Fruit fly (Drosophila melanogaster) whole organism, embryonic: ENCODE results near the gene CG46458.
A peak's percentile ranks its signal among the peaks of the same experiment; 100 is the strongest.

Experiments used
- Antp ChIP-seq: fragments of 200-800 bp; sonication (Bioruptor generic); optimal IDR thresholded peaks from 3 replicates; lab custom pipeline; 2016; ENCODE audit warnings: missing biosample characterization, missing genetic modification characterization
- Bdp1 ChIP-seq: fragments of 200-800 bp; sonication (Bioruptor generic); optimal IDR thresholded peaks from 3 replicates; lab custom pipeline; 2016; ENCODE audit warnings: missing biosample characterization, missing genetic modification characterization
- Bgb ChIP-seq: fragments of 200-800 bp; sonication (Bioruptor generic); IDR thresholded peaks from 2 replicates; pipeline ENCODE4 v1.3.6; 2022; ENCODE audit warnings: missing biosample characterization, missing genetic modification characterization; ENCODE audit not compliant: partially characterized antibody
- Blimp-1 ChIP-seq: fragments of 200-800 bp; sonication (Bioruptor generic); optimal IDR thresholded peaks from 3 replicates; lab custom pipeline; 2018; ENCODE audit warnings: missing biosample characterization, missing genetic modification characterization, mild to moderate bottlenecking, moderate library complexity, missing genetic modification reagents
- CG10979 ChIP-seq: fragments of 200-800 bp; sonication (Bioruptor generic); optimal IDR thresholded peaks from 2 replicates; lab custom pipeline; 2018; ENCODE audit warnings: missing biosample characterization, mild to moderate bottlenecking, missing genetic modification characterization, moderate library complexity
- CG11696 ChIP-seq: fragments of 200-800 bp; sonication (Bioruptor generic); IDR thresholded peaks from 2 replicates; pipeline ENCODE4 v1.3.6; 2022; ENCODE audit warnings: missing biosample characterization, missing genetic modification characterization
- CG11723 ChIP-seq: fragments of 200-800 bp; sonication (Bioruptor generic); optimal IDR thresholded peaks from 2 replicates; lab custom pipeline; 2017; ENCODE audit warnings: missing biosample characterization, mild to moderate bottlenecking, missing genetic modification characterization
- CG1233 ChIP-seq: fragments of 200-800 bp; sonication (Bioruptor generic); optimal IDR thresholded peaks from 4 replicates; lab custom pipeline; 2018; ENCODE audit warnings: missing biosample characterization, mild to moderate bottlenecking, missing genetic modification characterization
- CG13123 ChIP-seq: fragments of 200-800 bp; sonication (Bioruptor generic); optimal IDR thresholded peaks from 2 replicates; lab custom pipeline; 2016; ENCODE audit warnings: missing biosample characterization, missing genetic modification characterization
- CG13287 ChIP-seq: fragments of 200-800 bp; sonication (Bioruptor generic); IDR thresholded peaks from 2 replicates; pipeline ENCODE4 v1.3.6; 2022; ENCODE audit warnings: missing biosample characterization, missing genetic modification characterization; ENCODE audit not compliant: partially characterized antibody
- CG14860 ChIP-seq: fragments of 200-800 bp; sonication (Bioruptor generic); IDR thresholded peaks from 3 replicates; pipeline ENCODE4 v1.3.6; 2022; ENCODE audit warnings: missing biosample characterization, missing genetic modification characterization; ENCODE audit not compliant: partially characterized antibody
- CG15073 ChIP-seq: fragments of 200-800 bp; sonication (Bioruptor generic); optimal IDR thresholded peaks from 2 replicates; lab custom pipeline; 2016; ENCODE audit warnings: missing biosample characterization, missing genetic modification characterization
- CG1602 ChIP-seq: fragments of 200-800 bp; sonication (Bioruptor generic); optimal IDR thresholded peaks from 3 replicates; lab custom pipeline; 2016; ENCODE audit warnings: missing biosample characterization, missing genetic modification characterization
- CG16815 ChIP-seq: fragments of 200-800 bp; sonication (Bioruptor generic); optimal IDR thresholded peaks from 3 replicates; lab custom pipeline; 2017; ENCODE audit warnings: missing biosample characterization, mild to moderate bottlenecking, missing genetic modification characterization
- CG1792 ChIP-seq: fragments of 200-800 bp; sonication (Bioruptor generic); optimal IDR thresholded peaks from 2 replicates; lab custom pipeline; 2016; ENCODE audit warnings: missing biosample characterization, missing genetic modification characterization
- CG18262 ChIP-seq: fragments of 200-800 bp; optimal IDR thresholded peaks from 3 replicates; lab custom pipeline; 2019; ENCODE audit warnings: missing biosample characterization, mild to moderate bottlenecking, missing genetic modification characterization, moderate library complexity
- CG2712 ChIP-seq: fragments of 200-800 bp; optimal IDR thresholded peaks from 3 replicates; lab custom pipeline; 2019; ENCODE audit warnings: missing biosample characterization, mild to moderate bottlenecking, missing genetic modification characterization, moderate library complexity
- CG2889 ChIP-seq: fragments of 200-800 bp; sonication (Bioruptor generic); IDR thresholded peaks from 3 replicates; pipeline ENCODE4 v1.3.6; 2022; ENCODE audit warnings: missing biosample characterization, missing genetic modification characterization
- CG31224 ChIP-seq: fragments of 200-800 bp; sonication (Bioruptor generic); IDR thresholded peaks from 2 replicates; pipeline ENCODE4 v1.3.6; 2022; ENCODE audit warnings: missing biosample characterization, missing genetic modification characterization
- CG31365 ChIP-seq: fragments of 200-800 bp; sonication (Bioruptor generic); optimal IDR thresholded peaks from 2 replicates; lab custom pipeline; 2018; ENCODE audit warnings: missing biosample characterization, mild to moderate bottlenecking, missing genetic modification characterization
- CG32767 ChIP-seq: fragments of 200-800 bp; sonication (Bioruptor generic); IDR thresholded peaks from 2 replicates; pipeline ENCODE4 v1.3.6; 2022; ENCODE audit warnings: missing biosample characterization, missing genetic modification characterization
- CG4360 ChIP-seq: fragments of 200-800 bp; sonication (Bioruptor generic); IDR thresholded peaks from 2 replicates; pipeline ENCODE4 v1.3.6; 2022; ENCODE audit warnings: missing biosample characterization, missing genetic modification characterization
- CG43689 ChIP-seq: fragments of 200-800 bp; sonication (Bioruptor generic); IDR thresholded peaks from 2 replicates; pipeline ENCODE4 v1.3.6; 2022; ENCODE audit warnings: missing biosample characterization, missing genetic modification characterization
- CG8290 ChIP-seq, 3 experiments: fragments of 200-800 bp; sonication (Bioruptor generic); optimal IDR thresholded peaks; 2 replicates each; lab custom pipeline; 2016 to 2019; ENCODE audit warnings: missing biosample characterization in 3 of 3, missing genetic modification characterization in 3 of 3, mild to moderate bottlenecking in 2 of 3, moderate library complexity in 1 of 3
- CG8478 ChIP-seq: fragments of >200 bp; optimal IDR thresholded peaks from 2 replicates; lab custom pipeline; 2018
- Doc3 ChIP-seq: fragments of 200-800 bp; sonication (Bioruptor generic); IDR thresholded peaks from 3 replicates; pipeline ENCODE4 v1.3.6; 2022; ENCODE audit warnings: missing biosample characterization, missing genetic modification characterization; ENCODE audit not compliant: partially characterized antibody
- Dp ChIP-seq: fragments of 200-800 bp; sonication (Bioruptor generic); optimal IDR thresholded peaks from 2 replicates; lab custom pipeline; 2018; ENCODE audit warnings: missing biosample characterization, mild to moderate bottlenecking, missing genetic modification characterization, moderate library complexity
- H2.0 ChIP-seq: fragments of 200-800 bp; sonication (Bioruptor generic); IDR thresholded peaks from 2 replicates; pipeline ENCODE4 v1.3.6; 2022; ENCODE audit warnings: missing biosample characterization, missing genetic modification characterization
- HLH4C ChIP-seq: fragments of 200-800 bp; sonication (Bioruptor generic); IDR thresholded peaks from 3 replicates; pipeline ENCODE4 v1.3.6; 2022; ENCODE audit warnings: missing biosample characterization, missing genetic modification characterization; ENCODE audit not compliant: partially characterized antibody
- HmgD ChIP-seq: fragments of 200-800 bp; sonication (Bioruptor generic); optimal IDR thresholded peaks from 3 replicates; lab custom pipeline; 2016; ENCODE audit warnings: missing biosample characterization, missing genetic modification characterization
- NC2α ChIP-seq: fragments of 200-800 bp; sonication (Bioruptor generic); optimal IDR thresholded peaks from 2 replicates; lab custom pipeline; 2016; ENCODE audit warnings: missing biosample characterization, missing genetic modification characterization
- Optix ChIP-seq: fragments of 200-800 bp; sonication (Bioruptor generic); IDR thresholded peaks from 3 replicates; pipeline ENCODE4 v1.3.6; 2022; ENCODE audit warnings: missing biosample characterization, missing genetic modification characterization
- Rfx ChIP-seq: fragments of 200-800 bp; sonication (Bioruptor generic); IDR thresholded peaks from 2 replicates; pipeline ENCODE4 v1.3.6; 2022; ENCODE audit warnings: missing biosample characterization, missing genetic modification characterization
- Rx ChIP-seq: fragments of 200-800 bp; sonication (Bioruptor generic); IDR thresholded peaks from 2 replicates; pipeline ENCODE4 v1.3.6; 2022; ENCODE audit warnings: missing biosample characterization, missing genetic modification characterization
- cwo ChIP-seq: fragments of 200-800 bp; sonication (Bioruptor generic); optimal IDR thresholded peaks from 3 replicates; lab custom pipeline; 2017; ENCODE audit warnings: missing biosample characterization, missing genetic modification characterization, mild to moderate bottlenecking, moderate library complexity, missing genetic modification reagents
- da ChIP-seq: fragments of 200-800 bp; sonication (Bioruptor generic); optimal IDR thresholded peaks from 2 replicates; lab custom pipeline; 2016; ENCODE audit warnings: missing biosample characterization, missing genetic modification characterization
- dpn ChIP-seq, 2 experiments: fragments of 200-800 bp; sonication (Bioruptor generic); optimal IDR thresholded peaks; 3 replicates each; lab custom pipeline; 2016; ENCODE audit warnings: missing biosample characterization in 2 of 2, missing genetic modification characterization in 2 of 2
- fd64A ChIP-seq: fragments of 200-800 bp; sonication (Bioruptor generic); optimal IDR thresholded peaks from 3 replicates; lab custom pipeline; 2018; ENCODE audit warnings: missing biosample characterization, mild to moderate bottlenecking, missing genetic modification characterization
- fd96Cb ChIP-seq: fragments of 200-800 bp; sonication (Bioruptor generic); optimal IDR thresholded peaks from 2 replicates; lab custom pipeline; 2018; ENCODE audit warnings: missing biosample characterization, mild to moderate bottlenecking, missing genetic modification characterization, moderate library complexity
- fru ChIP-seq: fragments of >200 bp; optimal IDR thresholded peaks from 2 replicates; lab custom pipeline; 2017
- gsb ChIP-seq: fragments of 200-800 bp; sonication (Bioruptor generic); IDR thresholded peaks from 2 replicates; pipeline ENCODE4 v1.3.6; 2022; ENCODE audit warnings: missing biosample characterization, missing genetic modification characterization
- gt ChIP-seq: fragments of 200-800 bp; sonication (Bioruptor generic); IDR thresholded peaks from 2 replicates; pipeline ENCODE4 v1.3.6; 2022; ENCODE audit warnings: missing biosample characterization, missing genetic modification characterization
- her ChIP-seq: fragments of 200-800 bp; sonication (Bioruptor generic); optimal IDR thresholded peaks from 2 replicates; lab custom pipeline; 2016; ENCODE audit warnings: missing biosample characterization, missing genetic modification characterization
- kni ChIP-seq: fragments of 200-800 bp; sonication (Bioruptor generic); optimal IDR thresholded peaks from 3 replicates; lab custom pipeline; 2017; ENCODE audit warnings: mild to moderate bottlenecking, missing biosample characterization, missing genetic modification reagents, missing genetic modification characterization
- luna ChIP-seq: fragments of 200-800 bp; sonication (Bioruptor generic); optimal IDR thresholded peaks from 2 replicates; lab custom pipeline; 2016; ENCODE audit warnings: missing biosample characterization, missing genetic modification characterization
- pho ChIP-seq: fragments of 200-800 bp; sonication (Bioruptor generic); optimal IDR thresholded peaks from 2 replicates; lab custom pipeline; 2016; ENCODE audit warnings: missing biosample characterization, missing genetic modification characterization
- scrt ChIP-seq: fragments of 200-800 bp; sonication (Bioruptor generic); optimal IDR thresholded peaks from 2 replicates; lab custom pipeline; 2018; ENCODE audit warnings: missing biosample characterization, mild to moderate bottlenecking, missing genetic modification characterization, moderate library complexity
- sisA ChIP-seq: fragments of 200-800 bp; sonication (Bioruptor generic); IDR thresholded peaks from 2 replicates; pipeline ENCODE4 v1.3.6; 2022; ENCODE audit warnings: missing biosample characterization, missing genetic modification characterization
- sug ChIP-seq: fragments of 200-800 bp; optimal IDR thresholded peaks from 2 replicates; lab custom pipeline; 2019; ENCODE audit warnings: missing biosample characterization, mild to moderate bottlenecking, missing genetic modification characterization, moderate library complexity
- trh ChIP-seq: fragments of 200-800 bp; sonication (Bioruptor generic); optimal IDR thresholded peaks from 2 replicates; lab custom pipeline; 2016; ENCODE audit warnings: missing biosample characterization, missing genetic modification characterization
- zen ChIP-seq: fragments of 200-800 bp; sonication (Bioruptor generic); optimal IDR thresholded peaks from 3 replicates; lab custom pipeline; 2018; ENCODE audit warnings: missing biosample characterization, mild to moderate bottlenecking, missing genetic modification characterization, moderate library complexity

CG46458 gene

dm6 chr3R:6908105-6908504 is 50.1 kb downstream of the CG46458 start (continued):
- no peak for TF ChIP-seq CG10979 (tag; lab: Kevin White, UChicago)
- no peak for TF ChIP-seq scrt (GFP tag; lab: Kevin White, UChicago)
- no peak for TF ChIP-seq Rx (GFP tag; lab: Robert Waterston, UW)
- TF ChIP-seq CG16815 = no peak
- TF ChIP-seq HmgD (GFP tag; lab: Kevin White, UChicago) = peak; percentile 52
- peak in 1 of 2 experiments; percentile 29 for TF ChIP-seq dpn (GFP tag; optimal IDR thresholded peaks at IDR 0.05; lab: Kevin White, UChicago)
- no peak for TF ChIP-seq Doc3 (GFP tag; lab: Robert Waterston, UW)
- no peak for TF ChIP-seq Optix
- no peak for TF ChIP-seq Antp (GFP tag; lab: Kevin White, UChicago)
- no peak for TF ChIP-seq H2.0
- TF ChIP-seq CG18262 (tag; lab: Kevin White, UChicago) = no peak
- no peak for TF ChIP-seq CG11696 (GFP tag; lab: Robert Waterston, UW)
- TF ChIP-seq fru (lab: Kevin White, UChicago) = no peak
- TF ChIP-seq CG31224 (GFP tag; lab: Robert Waterston, UW) = no peak
- TF ChIP-seq CG1602 = no peak
- peak; percentile 94 for TF ChIP-seq CG8478 (lab: Kevin White, UChicago)
- TF ChIP-seq Bdp1 (GFP tag; lab: Kevin White, UChicago) = peak; percentile 90
- peak; percentile 50 for TF ChIP-seq Rfx (GFP tag; lab: Robert Waterston, UW)
- TF ChIP-seq trh (GFP tag; lab: Kevin White, UChicago) = no peak
- no peak for TF ChIP-seq NC2α (GFP tag; lab: Kevin White, UChicago)
- TF ChIP-seq CG4360 = no peak
- TF ChIP-seq CG15073 (GFP tag; lab: Kevin White, UChicago) = no peak
- TF ChIP-seq Dp = peak; percentile 27
- no peak for TF ChIP-seq fd96Cb (tag; lab: Kevin White, UChicago)
- no peak for TF ChIP-seq fd64A (GFP tag; lab: Kevin White, UChicago)
- peak; percentile 96 for TF ChIP-seq CG8290 (GFP tag; optimal IDR thresholded peaks at IDR 0.05; lab: Kevin White, UChicago)
- TF ChIP-seq CG8290 (tag; optimal IDR thresholded peaks at IDR 0.05; lab: Kevin White, UChicago) = peak; percentile 83 to 86
- peak; percentile 68 for TF ChIP-seq gt (GFP tag; lab: Robert Waterston, UW)
- peak; percentile 51 for TF ChIP-seq zen (tag; lab: Kevin White, UChicago)
- no peak for TF ChIP-seq CG14860 (GFP tag; lab: Robert Waterston, UW)
- no peak for TF ChIP-seq sisA (GFP tag; lab: Robert Waterston, UW)
- TF ChIP-seq luna (GFP tag; lab: Kevin White, UChicago) = no peak
- TF ChIP-seq sug (tag; lab: Kevin White, UChicago) = no peak
- TF ChIP-seq cwo (GFP tag; lab: Kevin White, UChicago) = no peak
- TF ChIP-seq CG2889 (GFP tag; lab: Robert Waterston, UW) = no peak
- no peak for TF ChIP-seq kni (GFP tag; lab: Kevin White, UChicago)
- no peak for TF ChIP-seq CG11723 (GFP tag; lab: Kevin White, UChicago)
- TF ChIP-seq HLH4C (GFP tag; lab: Robert Waterston, UW) = 0 out of 3 replicates have a peak, but pooled peaks have one; percentile 7
- no peak for TF ChIP-seq CG1792 (GFP tag; lab: Kevin White, UChicago)
- TF ChIP-seq CG32767 = no peak
- no peak for TF ChIP-seq CG1233 (GFP tag; lab: Kevin White, UChicago)
- TF ChIP-seq gsb (GFP tag; lab: Robert Waterston, UW) = no peak
- peak; percentile 100 for TF ChIP-seq CG31365 (tag; lab: Kevin White, UChicago)
- no peak for TF ChIP-seq CG13123
- peak; percentile 41; the same call in 1 of the 2 replicates for TF ChIP-seq Bgb
- TF ChIP-seq CG2712 = peak; percentile 18
- TF ChIP-seq pho (GFP tag; lab: Kevin White, UChicago) = peak; percentile 26
- no peak for TF ChIP-seq her
- no peak for TF ChIP-seq CG43689 (GFP tag; lab: Robert Waterston, UW)
- TF ChIP-seq Blimp-1 = no peak
- no peak for TF ChIP-seq CG13287 (GFP tag; lab: Robert Waterston, UW)
- no peak for TF ChIP-seq da (GFP tag; lab: Kevin White, UChicago)
